Fruit fly (Drosophila melanogaster) whole organism, embryonic: ENCODE results near the gene CG15023.
A peak's percentile ranks its signal among the peaks of the same experiment; 100 is the strongest.

ENCODE experiments used
- ATbp ChIP-seq: fragments of 200-800 bp; sonication (Bioruptor generic); optimal IDR thresholded peaks from 2 replicates; lab custom pipeline; 2017; ENCODE audit warnings: missing biosample characterization, mild to moderate bottlenecking, missing genetic modification characterization, missing genetic modification reagents
- Abd-B ChIP-seq: fragments of 200-800 bp; sonication (Bioruptor generic); optimal IDR thresholded peaks from 2 replicates; lab custom pipeline; 2018; ENCODE audit warnings: missing biosample characterization, mild to moderate bottlenecking, missing genetic modification characterization, moderate library complexity
- CG12769 ChIP-seq: fragments of 200-800 bp; sonication (Bioruptor generic); optimal IDR thresholded peaks from 2 replicates; lab custom pipeline; 2019; ENCODE audit warnings: missing biosample characterization, mild to moderate bottlenecking, missing genetic modification characterization, moderate library complexity
- CG17361 ChIP-seq: fragments of 200-800 bp; sonication (Bioruptor generic); IDR thresholded peaks from 3 replicates; pipeline ENCODE4 v1.3.6; 2022; ENCODE audit warnings: missing biosample characterization, missing genetic modification characterization
- CG17568 ChIP-seq: fragments of 200-800 bp; sonication (Bioruptor generic); optimal IDR thresholded peaks from 2 replicates; lab custom pipeline; 2018; ENCODE audit warnings: missing biosample characterization, mild to moderate bottlenecking, missing genetic modification characterization, moderate library complexity
- CG2202 ChIP-seq: fragments of 200-800 bp; sonication (Bioruptor generic); optimal IDR thresholded peaks from 2 replicates; lab custom pipeline; 2018; ENCODE audit warnings: missing biosample characterization, mild to moderate bottlenecking, missing genetic modification characterization
- CG2875 ChIP-seq: fragments of 200-800 bp; sonication (Bioruptor generic); optimal IDR thresholded peaks from 2 replicates; lab custom pipeline; 2017; ENCODE audit warnings: missing biosample characterization, mild to moderate bottlenecking, missing genetic modification characterization, missing genetic modification reagents
- CG30403 ChIP-seq: fragments of 200-800 bp; sonication (Bioruptor generic); optimal IDR thresholded peaks from 3 replicates; lab custom pipeline; 2016; ENCODE audit warnings: missing biosample characterization, missing genetic modification characterization
- CG3065 ChIP-seq: fragments of 200-800 bp; sonication (Bioruptor generic); optimal IDR thresholded peaks from 2 replicates; lab custom pipeline; 2016; ENCODE audit warnings: missing biosample characterization, missing genetic modification characterization
- CG32767 ChIP-seq: fragments of 200-800 bp; sonication (Bioruptor generic); IDR thresholded peaks from 2 replicates; pipeline ENCODE4 v1.3.6; 2022; ENCODE audit warnings: missing biosample characterization, missing genetic modification characterization
- CG34224 ChIP-seq: fragments of 200-800 bp; sonication (Bioruptor generic); IDR thresholded peaks from 3 replicates; pipeline ENCODE4 v1.3.6; 2022; ENCODE audit warnings: missing biosample characterization, missing genetic modification characterization; ENCODE audit not compliant: partially characterized antibody
- CG34376 ChIP-seq: fragments of 200-800 bp; sonication (Bioruptor generic); optimal IDR thresholded peaks from 2 replicates; lab custom pipeline; 2018; ENCODE audit warnings: missing biosample characterization, mild to moderate bottlenecking, missing genetic modification characterization
- CG4282 ChIP-seq: fragments of 200-800 bp; sonication (Bioruptor generic); optimal IDR thresholded peaks from 2 replicates; lab custom pipeline; 2016; ENCODE audit warnings: missing biosample characterization, missing genetic modification characterization
- CG4854 ChIP-seq: fragments of 200-800 bp; sonication (Bioruptor generic); optimal IDR thresholded peaks from 2 replicates; lab custom pipeline; 2016; ENCODE audit warnings: missing biosample characterization, missing genetic modification characterization, inconsistent platforms
- D19A ChIP-seq: fragments of 200-800 bp; optimal IDR thresholded peaks from 3 replicates; lab custom pipeline; 2019; ENCODE audit warnings: missing biosample characterization, mild to moderate bottlenecking, missing genetic modification characterization, moderate library complexity
- D19B ChIP-seq: fragments of 200-800 bp; sonication (Bioruptor generic); optimal IDR thresholded peaks from 2 replicates; lab custom pipeline; 2017; ENCODE audit warnings: missing biosample characterization, mild to moderate bottlenecking, missing genetic modification characterization
- Doc3 ChIP-seq: fragments of 200-800 bp; sonication (Bioruptor generic); IDR thresholded peaks from 3 replicates; pipeline ENCODE4 v1.3.6; 2022; ENCODE audit warnings: missing biosample characterization, missing genetic modification characterization; ENCODE audit not compliant: partially characterized antibody
- Gsc ChIP-seq: fragments of 200-800 bp; sonication (Bioruptor generic); IDR thresholded peaks from 2 replicates; pipeline ENCODE4 v1.3.6; 2022; ENCODE audit warnings: missing biosample characterization, missing genetic modification characterization
- Hey ChIP-seq: fragments of 200-800 bp; sonication (Bioruptor generic); optimal IDR thresholded peaks from 3 replicates; lab custom pipeline; 2018; ENCODE audit warnings: missing biosample characterization, mild to moderate bottlenecking, missing genetic modification characterization
- HmgD ChIP-seq: fragments of 200-800 bp; sonication (Bioruptor generic); optimal IDR thresholded peaks from 3 replicates; lab custom pipeline; 2016; ENCODE audit warnings: missing biosample characterization, missing genetic modification characterization
- Meics ChIP-seq: fragments of 200-800 bp; sonication (Bioruptor generic); optimal IDR thresholded peaks from 2 replicates; lab custom pipeline; 2017; ENCODE audit warnings: missing biosample characterization, mild to moderate bottlenecking, missing genetic modification characterization
- Mes4 ChIP-seq: fragments of 200-800 bp; sonication (Bioruptor generic); optimal IDR thresholded peaks from 2 replicates; lab custom pipeline; 2016; ENCODE audit warnings: missing biosample characterization, missing genetic modification characterization
- NFAT ChIP-seq: fragments of 200-800 bp; sonication (Bioruptor generic); IDR thresholded peaks from 2 replicates; pipeline ENCODE4 v1.3.6; 2022; ENCODE audit warnings: missing biosample characterization, missing genetic modification characterization
- Opbp ChIP-seq: fragments of 200-800 bp; sonication (Bioruptor generic); IDR thresholded peaks from 3 replicates; pipeline ENCODE4 v1.3.6; 2022; ENCODE audit warnings: missing biosample characterization, missing genetic modification characterization; ENCODE audit not compliant: partially characterized antibody
- Pdp1 ChIP-seq, 2 experiments: fragments of 200-800 bp; sonication (Bioruptor generic); optimal IDR thresholded peaks; 3 replicates each; lab custom pipeline; 2016; ENCODE audit warnings: missing biosample characterization in 2 of 2, missing genetic modification characterization in 2 of 2, mild to moderate bottlenecking in 1 of 2, moderate library complexity in 1 of 2
- ap ChIP-seq: fragments of 200-800 bp; sonication (Bioruptor generic); IDR thresholded peaks from 2 replicates; pipeline ENCODE4 v1.3.6; 2022; ENCODE audit warnings: missing biosample characterization, missing genetic modification characterization
- ara ChIP-seq: fragments of 200-800 bp; sonication (Bioruptor generic); IDR thresholded peaks from 2 replicates; pipeline ENCODE4 v1.3.6; 2022; ENCODE audit warnings: missing biosample characterization, missing genetic modification characterization
- chif ChIP-seq, 2 experiments: fragments of 200-800 bp; sonication (Bioruptor generic); optimal IDR thresholded peaks; 3 replicates each; lab custom pipeline; 2016; ENCODE audit warnings: missing biosample characterization in 2 of 2, missing genetic modification characterization in 2 of 2
- dpn ChIP-seq, 2 experiments: fragments of 200-800 bp; sonication (Bioruptor generic); optimal IDR thresholded peaks; 3 replicates each; lab custom pipeline; 2016; ENCODE audit warnings: missing biosample characterization in 2 of 2, missing genetic modification characterization in 2 of 2
- emc ChIP-seq: fragments of 200-800 bp; sonication (Bioruptor generic); optimal IDR thresholded peaks from 2 replicates; lab custom pipeline; 2016; ENCODE audit warnings: missing biosample characterization, missing genetic modification characterization
- grau ChIP-seq: fragments of 200-800 bp; optimal IDR thresholded peaks from 3 replicates; lab custom pipeline; 2019; ENCODE audit warnings: missing biosample characterization, mild to moderate bottlenecking, missing genetic modification characterization, moderate library complexity
- gro ChIP-seq: fragments of 200-800 bp; sonication (Bioruptor generic); optimal IDR thresholded peaks from 2 replicates; lab custom pipeline; 2016; ENCODE audit warnings: missing biosample characterization, missing genetic modification characterization
- hkb ChIP-seq, 2 experiments: fragments of 200-800 bp in 1 of 2; fragments of >200 bp in 1 of 2; sonication (Bioruptor generic) in 1 of 2; IDR thresholded peaks in 1 of 2; optimal IDR thresholded peaks in 1 of 2; 2 replicates each; pipeline versions ENCODE4 v1.3.6 to Lab custom; 2017 to 2022; ENCODE audit warnings: missing biosample characterization in 1 of 2, missing genetic modification characterization in 1 of 2
- ind ChIP-seq: fragments of 200-800 bp; sonication (Bioruptor generic); optimal IDR thresholded peaks from 3 replicates; lab custom pipeline; 2016; ENCODE audit warnings: missing biosample characterization, missing genetic modification characterization
- mam ChIP-seq: fragments of 200-800 bp; sonication (Bioruptor generic); optimal IDR thresholded peaks from 3 replicates; lab custom pipeline; 2016; ENCODE audit warnings: missing biosample characterization, missing genetic modification characterization
- otp ChIP-seq: fragments of 200-800 bp; sonication (Bioruptor generic); IDR thresholded peaks from 3 replicates; pipeline ENCODE4, ENCODE4 v1.3.6; 2022; ENCODE audit warnings: missing biosample characterization, missing genetic modification characterization
- pnt ChIP-seq: fragments of 200-800 bp; sonication (Bioruptor generic); optimal IDR thresholded peaks from 3 replicates; lab custom pipeline; 2016; ENCODE audit warnings: missing biosample characterization, missing genetic modification characterization
- salm ChIP-seq: fragments of 200-800 bp; sonication (Bioruptor generic); optimal IDR thresholded peaks from 2 replicates; lab custom pipeline; 2018; ENCODE audit warnings: missing biosample characterization, mild to moderate bottlenecking, missing genetic modification characterization
- schlank ChIP-seq: fragments of 200-800 bp; sonication (Bioruptor generic); optimal IDR thresholded peaks from 2 replicates; lab custom pipeline; 2018; ENCODE audit warnings: missing biosample characterization, mild to moderate bottlenecking, missing genetic modification characterization
- sens-2 ChIP-seq: fragments of 200-800 bp; sonication (Bioruptor generic); IDR thresholded peaks from 2 replicates; pipeline ENCODE4 v1.3.6; 2022; ENCODE audit warnings: missing biosample characterization, missing genetic modification characterization
- sna ChIP-seq: fragments of 200-800 bp; sonication (Bioruptor generic); IDR thresholded peaks from 2 replicates; pipeline ENCODE4 v1.3.6; 2022; ENCODE audit warnings: missing biosample characterization, missing genetic modification characterization; ENCODE audit not compliant: partially characterized antibody
- sqz ChIP-seq: fragments of 200-800 bp; sonication (Bioruptor generic); optimal IDR thresholded peaks from 3 replicates; lab custom pipeline; 2018; ENCODE audit warnings: missing biosample characterization, mild to moderate bottlenecking, missing genetic modification characterization
- stc ChIP-seq: fragments of 200-800 bp; sonication (Bioruptor generic); IDR thresholded peaks from 2 replicates; pipeline ENCODE4 v1.3.6; 2022; ENCODE audit warnings: missing biosample characterization, missing genetic modification characterization
- stwl ChIP-seq: fragments of 200-800 bp; sonication (Bioruptor generic); optimal IDR thresholded peaks from 3 replicates; lab custom pipeline; 2018; ENCODE audit warnings: missing biosample characterization, mild to moderate bottlenecking, missing genetic modification characterization, moderate library complexity
- tgo ChIP-seq: fragments of 200-800 bp; sonication (Bioruptor generic); IDR thresholded peaks from 3 replicates; pipeline ENCODE4 v1.3.6; 2022; ENCODE audit warnings: missing biosample characterization, missing genetic modification characterization
- ttk ChIP-seq: fragments of 200-800 bp; sonication (Bioruptor generic); IDR thresholded peaks from 2 replicates; pipeline ENCODE4 v2.1.2; 2022; ENCODE audit warnings: missing biosample characterization, missing genetic modification characterization
- vvl ChIP-seq: fragments of 200-800 bp; sonication (Bioruptor generic); IDR thresholded peaks from 2 replicates; pipeline ENCODE4 v1.3.6; 2022; ENCODE audit warnings: missing biosample characterization, missing genetic modification characterization
- z ChIP-seq: fragments of 200-800 bp; sonication (Bioruptor generic); IDR thresholded peaks from 3 replicates; pipeline ENCODE4 v1.3.6; 2022; ENCODE audit warnings: missing biosample characterization, missing genetic modification characterization
- zen2 ChIP-seq: fragments of 200-800 bp; sonication (Bioruptor generic); IDR thresholded peaks from 3 replicates; pipeline ENCODE4 v1.3.6; 2022; ENCODE audit warnings: missing biosample characterization, missing genetic modification characterization; ENCODE audit not compliant: partially characterized antibody
- zf30C ChIP-seq: fragments of 200-800 bp; sonication (Bioruptor generic); optimal IDR thresholded peaks from 3 replicates; lab custom pipeline; 2018; ENCODE audit warnings: missing biosample characterization, mild to moderate bottlenecking, missing genetic modification characterization

The CG15023 gene

DNA sequence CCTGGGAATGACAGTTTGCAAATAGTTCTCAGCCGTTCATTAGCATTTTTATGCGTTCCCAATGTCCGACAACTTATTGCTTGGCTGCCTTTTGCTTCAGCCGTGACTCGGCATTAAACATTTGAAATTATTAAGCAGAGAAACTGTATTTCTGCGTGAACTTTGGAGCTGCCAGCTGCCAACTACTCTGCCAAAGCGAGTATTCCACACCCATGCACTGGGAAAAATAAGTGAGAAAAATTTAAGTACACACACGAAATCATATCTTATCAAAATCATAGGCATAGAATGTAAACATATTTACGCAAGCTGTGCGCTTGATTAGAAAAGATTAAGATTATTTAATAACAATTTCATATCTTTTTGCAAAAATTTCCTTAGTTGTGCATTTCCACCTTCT lies 48.3 kb downstream of the CG15023 start (continued):
- TF ChIP-seq ATbp (GFP tag; lab: Kevin White, UChicago), result peak; percentile 18
- TF ChIP-seq CG34376 (GFP tag; lab: Kevin White, UChicago), result peak; percentile 74
- TF ChIP-seq Gsc (GFP tag; lab: Robert Waterston, UW), result 0 out of 2 replicates have a peak, but pooled peaks have one; percentile 6
- peak; percentile 60 for TF ChIP-seq mam
- TF ChIP-seq Abd-B (GFP tag; lab: Kevin White, UChicago), result no peak
- peak; percentile 65 for TF ChIP-seq ttk (GFP tag; lab: Robert Waterston, UW)
- TF ChIP-seq grau, result peak; percentile 36
- peak; percentile 75; the same call in 2 of the 3 replicates for TF ChIP-seq tgo (GFP tag; lab: Robert Waterston, UW)
- TF ChIP-seq gro (GFP tag; lab: Kevin White, UChicago), result peak; percentile 59
- 0 out of 3 replicates have a peak, but pooled peaks have one; percentile 10 for TF ChIP-seq Doc3 (GFP tag; lab: Robert Waterston, UW)
- TF ChIP-seq sqz, result no peak
- no peak for TF ChIP-seq zen2 (GFP tag; lab: Robert Waterston, UW)
- 0 out of 3 replicates have a peak, but pooled peaks have one; percentile 9 for TF ChIP-seq CG34224 (GFP tag; lab: Robert Waterston, UW)
- TF ChIP-seq CG3065 (GFP tag; lab: Kevin White, UChicago), result no peak
- TF ChIP-seq CG30403 (GFP tag; lab: Kevin White, UChicago), result peak; percentile 53
- peak; percentile 13 to 55 for TF ChIP-seq Pdp1 (GFP tag; optimal IDR thresholded peaks at IDR 0.05; lab: Kevin White, UChicago)
- TF ChIP-seq zf30C, result peak; percentile 47
- TF ChIP-seq schlank (tag; lab: Kevin White, UChicago), result peak; percentile 21
- TF ChIP-seq ap (GFP tag; lab: Robert Waterston, UW), result peak; percentile 65
- TF ChIP-seq vvl (GFP tag; lab: Robert Waterston, UW), result peak; percentile 63; the same call in 1 of the 2 replicates
- no peak for TF ChIP-seq Mes4 (GFP tag; lab: Kevin White, UChicago)
- peak; percentile 22 for TF ChIP-seq pnt (GFP tag; lab: Kevin White, UChicago)
- TF ChIP-seq sens-2 (GFP tag; lab: Robert Waterston, UW), result peak; percentile 49; the same call in 1 of the 2 replicates
- TF ChIP-seq stc, result 0 out of 2 replicates have a peak, but pooled peaks have one; percentile 12
- TF ChIP-seq CG17568 (GFP tag; lab: Kevin White, UChicago), result no peak
- TF ChIP-seq sna (GFP tag; lab: Robert Waterston, UW), result no peak
- TF ChIP-seq ara (GFP tag; lab: Robert Waterston, UW), result no peak
- TF ChIP-seq CG32767 (GFP tag; lab: Robert Waterston, UW), result peak; percentile 34; the same call in 1 of the 2 replicates
- no peak for TF ChIP-seq CG2202
- TF ChIP-seq otp (GFP tag; lab: Robert Waterston, UW), result peak; percentile 72; the same call in 2 of the 3 replicates
- no peak for TF ChIP-seq CG4282 (GFP tag; lab: Kevin White, UChicago)
- TF ChIP-seq dpn (GFP tag; optimal IDR thresholded peaks at IDR 0.05; lab: Kevin White, UChicago), result peak; percentile 30 to 65
- peak; percentile 25 for TF ChIP-seq CG2875 (GFP tag; lab: Kevin White, UChicago)
- no peak for TF ChIP-seq CG17361 (GFP tag; lab: Robert Waterston, UW)
- no peak for TF ChIP-seq stwl (tag; lab: Kevin White, UChicago)
- no peak for TF ChIP-seq D19A (tag; lab: Kevin White, UChicago)
- TF ChIP-seq Hey (tag; lab: Kevin White, UChicago), result no peak
- TF ChIP-seq salm, result no peak
- peak; percentile 70 for TF ChIP-seq NFAT (GFP tag; lab: Robert Waterston, UW)
- TF ChIP-seq ind, result peak; percentile 37
- no peak for TF ChIP-seq HmgD (GFP tag; lab: Kevin White, UChicago)
- peak; percentile 17 for TF ChIP-seq emc (GFP tag; lab: Kevin White, UChicago)
- peak; percentile 74 for TF ChIP-seq CG12769 (tag; lab: Kevin White, UChicago)
- no peak for TF ChIP-seq D19B
- no peak for TF ChIP-seq CG4854 (GFP tag; lab: Kevin White, UChicago)
- TF ChIP-seq chif (GFP tag; optimal IDR thresholded peaks at IDR 0.05; lab: Kevin White, UChicago), result no peak
- no peak for TF ChIP-seq Opbp (GFP tag; lab: Robert Waterston, UW)
- TF ChIP-seq hkb (optimal IDR thresholded peaks at IDR 0.05; lab: Kevin White, UChicago), result no peak
- peak; percentile 48 for TF ChIP-seq hkb (GFP tag; IDR thresholded peaks at IDR 0.05; lab: Robert Waterston, UW)
- TF ChIP-seq Meics (GFP tag; lab: Kevin White, UChicago), result peak; percentile 43
- TF ChIP-seq z (GFP tag; lab: Robert Waterston, UW), result no peak
